Worm (Caenorhabditis elegans): ENCODE measurements around the gene ZK177.9.

DNA sequence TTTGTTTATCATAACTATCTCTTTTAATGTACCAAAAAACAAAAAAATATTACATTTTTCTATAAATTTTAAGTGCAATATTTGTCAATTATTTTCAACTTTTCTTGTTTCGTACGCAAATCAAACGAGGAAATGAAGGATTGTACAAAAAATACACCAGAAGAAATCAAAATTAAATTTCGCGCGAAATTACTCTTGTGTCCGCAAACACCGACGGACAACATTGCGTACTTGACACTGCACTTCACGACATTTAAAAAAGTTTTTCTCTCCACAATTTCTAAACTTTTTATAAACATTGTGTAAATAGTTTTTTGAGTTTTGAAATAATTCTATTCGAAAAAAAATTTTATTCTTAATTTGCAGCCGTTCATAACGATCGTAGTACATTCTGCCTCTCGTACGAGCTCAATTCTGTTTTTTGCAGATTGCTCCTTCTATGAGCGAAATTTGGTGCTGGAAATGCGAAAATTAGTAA is 43.6 kb downstream of the ZK177.9 start, which contains the start of gene mrps-16:
- no peak for TF ChIP-seq nhr-11 (tag; optimal IDR thresholded peaks at IDR 0.05)
- no peak for TF ChIP-seq pqm-1 (tag; optimal IDR thresholded peaks at IDR 0.05)
- TF ChIP-seq ceh-28 (tag; optimal IDR thresholded peaks at IDR 0.05), result peak; percentile 22
- TF ChIP-seq elt-3 (tag; optimal IDR thresholded peaks at IDR 0.05), result no peak
- TF ChIP-seq eor-1 (tag; optimal IDR thresholded peaks at IDR 0.05), result no peak
